Fruit fly (Drosophila melanogaster) whole organism, pupa: ENCODE results near the gene CG11911.

Source experiments
- CG10348 ChIP-seq: fragments of 200-800 bp; sonication (Bioruptor generic); IDR thresholded peaks from 2 replicates; pipeline ENCODE4 v1.3.6; 2022; ENCODE audit warnings: missing biosample characterization, missing genetic modification characterization
- CG12605 ChIP-seq: fragments of 200-800 bp; sonication (Bioruptor generic); IDR thresholded peaks from 2 replicates; pipeline ENCODE4 v1.3.6; 2022; ENCODE audit warnings: missing biosample characterization, missing genetic modification characterization
- CG13204 ChIP-seq: fragments of 200-800 bp; sonication (Bioruptor generic); optimal IDR thresholded peaks from 2 replicates; lab custom pipeline; 2018; ENCODE audit warnings: missing biosample characterization, mild to moderate bottlenecking, missing genetic modification characterization, moderate library complexity
- CG14655 ChIP-seq: fragments of 200-800 bp; sonication (Bioruptor generic); optimal IDR thresholded peaks from 3 replicates; lab custom pipeline; 2017; ENCODE audit warnings: mild to moderate bottlenecking, missing biosample characterization, missing genetic modification reagents, missing genetic modification characterization
- CG15710 ChIP-seq: fragments of 200-800 bp; sonication (Bioruptor generic); optimal IDR thresholded peaks from 2 replicates; lab custom pipeline; 2018; ENCODE audit warnings: missing biosample characterization, mild to moderate bottlenecking, missing genetic modification characterization, moderate library complexity
- CG17806 ChIP-seq: fragments of 200-800 bp; sonication (Bioruptor generic); optimal IDR thresholded peaks from 2 replicates; lab custom pipeline; 2018; ENCODE audit warnings: missing biosample characterization, mild to moderate bottlenecking, missing genetic modification characterization, moderate library complexity
- CG8301 ChIP-seq: fragments of 200-800 bp; sonication (Bioruptor generic); optimal IDR thresholded peaks from 2 replicates; lab custom pipeline; 2018; ENCODE audit warnings: missing biosample characterization, mild to moderate bottlenecking, missing genetic modification characterization
- CG9948 ChIP-seq: fragments of 200-800 bp; sonication (Bioruptor generic); optimal IDR thresholded peaks from 2 replicates; lab custom pipeline; 2018; ENCODE audit warnings: missing biosample characterization, mild to moderate bottlenecking, missing genetic modification characterization, moderate library complexity
- EcR ChIP-seq: fragments of 200-800 bp; sonication (Bioruptor generic); optimal IDR thresholded peaks from 3 replicates; lab custom pipeline; 2019; ENCODE audit warnings: missing biosample characterization, missing genetic modification characterization, mild to moderate bottlenecking, moderate library complexity, missing genetic modification reagents
- Ets98B ChIP-seq: fragments of 200-800 bp; sonication (Bioruptor generic); IDR thresholded peaks from 2 replicates; pipeline ENCODE4 v1.3.6; 2022; ENCODE audit warnings: missing biosample characterization, missing genetic modification characterization
- rn ChIP-seq: fragments of 200-800 bp; sonication (Bioruptor generic); IDR thresholded peaks from 2 replicates; pipeline ENCODE4 v1.3.6; 2022; ENCODE audit warnings: missing biosample characterization, missing genetic modification characterization

DNA sequence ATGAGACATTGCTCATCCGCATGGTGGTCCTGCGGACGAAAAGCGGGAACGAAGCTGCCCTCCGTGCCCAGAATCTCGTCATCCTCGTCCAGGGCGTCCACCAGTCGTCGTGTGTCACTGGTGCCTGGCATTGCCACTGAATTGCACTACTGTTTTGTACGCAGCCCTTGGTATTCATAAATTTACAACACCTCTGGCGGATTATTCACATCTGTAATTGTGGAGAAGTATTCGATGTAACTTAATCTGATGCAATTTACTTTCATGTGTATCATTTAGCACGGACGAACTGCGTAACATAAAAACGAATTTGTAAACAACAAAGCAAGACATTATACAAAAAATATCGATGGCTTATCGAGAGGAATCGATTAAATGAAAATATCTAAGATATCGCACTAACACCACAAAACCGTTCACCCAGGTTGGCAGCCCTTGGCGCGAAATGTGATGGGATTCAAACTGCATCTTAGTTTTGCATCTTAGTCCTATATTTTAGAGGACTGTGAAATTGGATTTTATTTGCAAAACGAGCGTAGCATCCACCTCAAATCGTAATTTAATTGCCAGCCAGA lies 36.6 kb upstream of the CG11911 start, which contains the start of gene Ent1:
- no peak for TF ChIP-seq CG14655
- TF ChIP-seq CG15710 (tag; lab: Kevin White, UChicago) = no peak
- no peak for TF ChIP-seq CG9948 (tag; lab: Kevin White, UChicago)
- TF ChIP-seq CG13204 (GFP tag; lab: Kevin White, UChicago) = no peak
- TF ChIP-seq Ets98B (GFP tag; lab: Robert Waterston, UW) = no peak
- no peak for TF ChIP-seq EcR (GFP tag; lab: Kevin White, UChicago)
- no peak for TF ChIP-seq CG10348 (GFP tag; lab: Robert Waterston, UW)
- no peak for TF ChIP-seq CG12605
- no peak for TF ChIP-seq CG8301
- no peak for TF ChIP-seq rn (GFP tag; lab: Robert Waterston, UW)
- no peak for TF ChIP-seq CG17806
